Fruit fly (Drosophila melanogaster): ENCODE data around the gene Taf6.

The Taf6 gene

DNA sequence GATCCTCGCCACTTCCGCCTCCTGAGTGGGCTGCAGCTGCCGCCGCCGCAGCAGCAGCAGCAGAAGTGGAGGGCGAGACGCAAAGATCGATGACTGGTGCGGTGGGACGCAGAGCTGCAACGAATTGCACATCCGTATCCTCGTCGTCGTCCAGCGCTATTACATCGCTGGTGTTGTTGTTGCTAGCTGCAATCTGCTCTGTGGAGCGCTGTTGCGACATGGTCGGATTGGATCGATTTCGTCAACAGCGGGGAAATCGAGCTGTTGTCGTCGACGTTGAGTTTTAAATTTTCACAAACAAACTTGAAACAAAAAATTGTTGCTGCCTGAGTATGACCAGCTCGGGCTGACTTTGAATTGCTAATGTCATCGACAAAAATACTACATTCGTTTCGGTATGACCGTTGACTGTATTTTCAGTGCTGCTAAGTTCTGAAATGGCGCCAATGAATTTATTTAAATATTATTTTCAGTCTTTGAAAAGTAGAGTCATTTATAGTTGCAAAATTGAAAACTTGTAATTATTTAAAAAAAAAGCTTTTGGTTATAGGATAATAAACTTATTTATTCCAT lies 43.6 kb downstream of the Taf6 start, which contains the start of gene Rnf146:
Rnf146 (minus strand) TSS at position 369 of the 573 bp plus-strand sequence.
- TF ChIP-seq CG8159 (tag; optimal IDR thresholded peaks at IDR 0.05): no peak
- peak; percentile 37 for TF ChIP-seq D1 (tag; optimal IDR thresholded peaks at IDR 0.05)
- TF ChIP-seq gl (tag; optimal IDR thresholded peaks at IDR 0.05): peak; percentile 20
- no peak for TF ChIP-seq EcR (GFP tag; optimal IDR thresholded peaks at IDR 0.05)

DNA sequence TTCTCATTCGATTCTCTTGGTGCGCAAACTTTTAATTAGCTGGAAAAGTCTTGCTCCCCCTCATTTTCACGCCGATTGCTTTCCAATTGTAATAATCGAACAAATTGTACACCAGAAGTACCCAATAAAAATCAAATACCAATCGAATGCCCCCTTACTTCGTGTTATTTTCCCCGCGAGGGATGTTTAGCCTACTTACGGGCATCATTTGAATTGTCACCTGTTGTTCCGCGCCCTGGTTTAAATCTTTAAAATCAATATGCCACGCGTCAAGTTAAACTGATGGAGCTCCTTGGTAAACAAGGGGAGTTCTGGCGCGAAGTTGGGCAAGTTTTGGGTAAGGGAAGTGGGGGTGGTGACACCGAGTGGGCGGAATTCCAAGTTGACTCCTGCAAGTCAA lies 47.4 kb downstream of the Taf6 start:
- no peak for TF ChIP-seq Snoo (tag; optimal IDR thresholded peaks at IDR 0.05)
- TF ChIP-seq EcR (GFP tag; optimal IDR thresholded peaks at IDR 0.05): no peak
- TF ChIP-seq CG34367 (tag; optimal IDR thresholded peaks at IDR 0.05): no peak
- no peak for TF ChIP-seq CG14655 (GFP tag; optimal IDR thresholded peaks at IDR 0.05)
- no peak for TF ChIP-seq CG9948 (tag; optimal IDR thresholded peaks at IDR 0.05)
- no peak for TF ChIP-seq D1 (tag; optimal IDR thresholded peaks at IDR 0.05)
- no peak for TF ChIP-seq CG10348 (GFP tag; IDR thresholded peaks at IDR 0.05)
- no peak for TF ChIP-seq CG8159 (tag; optimal IDR thresholded peaks at IDR 0.05)
- no peak for TF ChIP-seq CG17806 (tag; optimal IDR thresholded peaks at IDR 0.05)
- no peak for TF ChIP-seq fd96Ca (GFP tag; IDR thresholded peaks at IDR 0.05)
- TF ChIP-seq Pif1B (GFP tag; optimal IDR thresholded peaks at IDR 0.05): no peak

DNA sequence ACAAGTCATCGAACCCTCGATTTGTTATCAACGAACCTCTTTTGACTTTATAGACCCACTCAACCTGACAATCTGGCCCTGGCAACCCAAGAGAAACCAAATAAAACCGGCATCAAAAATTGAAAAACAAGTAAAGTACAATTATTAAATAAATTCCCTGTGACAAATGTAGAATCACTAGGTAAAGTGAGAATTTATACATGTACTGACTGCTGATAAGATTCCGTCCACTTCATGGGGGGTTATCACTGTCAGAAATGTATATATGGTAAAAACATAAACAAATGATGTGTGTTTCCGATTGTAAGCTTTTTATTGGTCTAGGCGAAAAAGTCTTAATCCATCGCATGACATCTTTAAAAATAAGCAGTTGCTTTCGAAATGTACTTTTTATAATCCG lies 49.8 kb downstream of the Taf6 start:
- TF ChIP-seq CG13204 (GFP tag; optimal IDR thresholded peaks at IDR 0.05) (no peak), gl (tag; optimal IDR thresholded peaks at IDR 0.05) (no peak), Snoo (tag; optimal IDR thresholded peaks at IDR 0.05) (no peak), CG17806 (tag; optimal IDR thresholded peaks at IDR 0.05) (no peak), CG15710 (tag; optimal IDR thresholded peaks at IDR 0.05) (no peak), CG34367 (tag; optimal IDR thresholded peaks at IDR 0.05) (no peak), CG12605 (GFP tag; IDR thresholded peaks at IDR 0.05) (no peak), CG8159 (tag; optimal IDR thresholded peaks at IDR 0.05) (no peak), EcR (GFP tag; optimal IDR thresholded peaks at IDR 0.05) (no peak), CG32121 (GFP tag; IDR thresholded peaks at IDR 0.05) (no peak), fd96Ca (GFP tag; IDR thresholded peaks at IDR 0.05) (no peak), CG8301 (tag; optimal IDR thresholded peaks at IDR 0.05) (no peak), CG14655 (GFP tag; optimal IDR thresholded peaks at IDR 0.05) (no peak), Pif1B (GFP tag; optimal IDR thresholded peaks at IDR 0.05) (no peak), Pif1A (GFP tag; optimal IDR thresholded peaks at IDR 0.05) (no peak), Ets98B (GFP tag; IDR thresholded peaks at IDR 0.05) (no peak), D1 (tag; optimal IDR thresholded peaks at IDR 0.05) (no peak), CG9948 (tag; optimal IDR thresholded peaks at IDR 0.05) (no peak), CG4496 (GFP tag; IDR thresholded peaks at IDR 0.05) (no peak)

DNA sequence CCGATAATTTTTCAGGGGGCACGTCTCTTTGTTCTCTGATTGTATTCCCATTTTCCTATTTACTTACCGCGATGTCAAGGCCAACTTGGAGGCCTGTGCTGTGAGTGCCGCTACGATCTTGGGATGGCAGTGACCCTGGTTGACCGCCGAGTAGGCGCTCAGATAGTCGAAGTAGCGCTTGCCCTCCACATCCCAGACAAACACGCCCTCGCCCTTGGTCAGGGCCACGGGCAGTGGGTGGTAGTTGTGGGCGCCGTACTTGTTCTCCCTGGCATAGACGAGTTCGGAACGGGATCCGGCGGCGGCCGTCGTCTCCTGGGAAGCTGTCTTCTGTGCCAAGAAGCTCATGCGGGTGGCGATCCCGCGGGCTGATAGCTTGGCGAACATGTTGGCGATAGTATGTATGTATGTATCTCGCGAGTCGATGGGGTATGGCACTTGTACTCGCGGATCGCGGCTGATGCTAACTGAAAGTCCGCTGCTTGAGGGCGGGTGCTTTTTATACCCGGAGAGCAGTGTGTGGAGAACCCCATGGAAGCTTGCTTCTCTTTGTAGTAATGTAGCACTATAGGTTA lies 50.6 kb downstream of the Taf6 start, which contains the start of gene Oat:
Oat (minus strand) TSS at position 478 of the 575 bp plus-strand sequence.
- TF ChIP-seq fd96Ca (GFP tag; IDR thresholded peaks at IDR 0.05) (peak; percentile 33; the same call in 1 of the 3 replicates), CG14655 (GFP tag; optimal IDR thresholded peaks at IDR 0.05) (no peak), rn (GFP tag; IDR thresholded peaks at IDR 0.05) (no peak), D1 (tag; optimal IDR thresholded peaks at IDR 0.05) (no peak), EcR (GFP tag; optimal IDR thresholded peaks at IDR 0.05) (peak; percentile 14), CG32121 (GFP tag; IDR thresholded peaks at IDR 0.05) (no peak), CG34367 (tag; optimal IDR thresholded peaks at IDR 0.05) (no peak)

DNA sequence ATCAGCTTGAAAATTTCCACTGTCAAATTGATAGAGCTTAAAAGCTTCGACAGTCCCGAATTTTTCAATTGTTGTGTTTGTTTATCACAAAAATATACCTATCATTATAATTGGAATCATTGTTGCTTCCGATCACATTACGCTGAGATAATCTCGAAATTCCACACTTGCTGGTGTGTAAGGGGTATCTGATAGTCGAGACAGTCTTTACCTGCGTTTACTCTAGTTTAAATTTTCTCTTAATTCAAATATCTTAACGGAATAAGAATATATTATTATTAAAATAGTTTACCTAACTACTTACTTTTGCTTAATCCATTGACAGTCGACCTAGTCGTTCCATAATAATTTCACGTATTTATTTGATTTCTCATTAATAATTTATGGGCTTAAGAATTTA lies 51.2 kb downstream of the Taf6 start:
- TF ChIP-seq Snoo (tag; optimal IDR thresholded peaks at IDR 0.05): no peak
- TF ChIP-seq CG10348 (GFP tag; IDR thresholded peaks at IDR 0.05): no peak
- no peak for TF ChIP-seq D1 (tag; optimal IDR thresholded peaks at IDR 0.05)
- no peak for TF ChIP-seq CG9948 (tag; optimal IDR thresholded peaks at IDR 0.05)
- TF ChIP-seq fd96Ca (GFP tag; IDR thresholded peaks at IDR 0.05): no peak
- TF ChIP-seq rn (GFP tag; IDR thresholded peaks at IDR 0.05): no peak
- TF ChIP-seq CG14655 (GFP tag; optimal IDR thresholded peaks at IDR 0.05): no peak
- TF ChIP-seq CG8159 (tag; optimal IDR thresholded peaks at IDR 0.05): no peak
- no peak for TF ChIP-seq gl (tag; optimal IDR thresholded peaks at IDR 0.05)

DNA sequence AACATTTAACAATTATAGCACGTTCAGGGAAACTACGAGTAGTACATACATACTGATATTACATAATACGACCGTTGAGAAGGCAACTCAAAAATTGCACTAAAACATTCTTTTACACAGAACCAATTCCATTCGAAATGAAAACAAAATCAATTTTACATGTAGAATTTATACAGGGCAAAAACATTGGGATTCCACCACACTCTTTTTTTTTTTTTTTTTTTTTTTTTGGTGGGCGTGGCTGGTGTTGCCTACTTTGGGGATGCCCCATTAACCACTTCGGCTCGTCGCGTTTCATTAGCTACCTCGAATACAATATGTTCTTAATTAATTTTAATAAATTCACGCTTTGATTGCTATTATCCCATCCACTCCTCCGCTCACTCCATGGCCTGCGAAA lies 51.7 kb downstream of the Taf6 start:
- TF ChIP-seq Snoo (tag; optimal IDR thresholded peaks at IDR 0.05) (peak; percentile 74), CG10348 (GFP tag; IDR thresholded peaks at IDR 0.05) (no peak), CG17806 (tag; optimal IDR thresholded peaks at IDR 0.05) (peak; percentile 54), Pif1B (GFP tag; optimal IDR thresholded peaks at IDR 0.05) (no peak), CG32121 (GFP tag; IDR thresholded peaks at IDR 0.05) (peak; percentile 81), CG8301 (tag; optimal IDR thresholded peaks at IDR 0.05) (peak; percentile 7), CG13204 (GFP tag; optimal IDR thresholded peaks at IDR 0.05) (peak; percentile 62), fd96Ca (GFP tag; IDR thresholded peaks at IDR 0.05) (peak; percentile 74; the same call in 2 of the 3 replicates), CG9948 (tag; optimal IDR thresholded peaks at IDR 0.05) (peak; percentile 24), CG12605 (GFP tag; IDR thresholded peaks at IDR 0.05) (peak; percentile 91), CG4496 (GFP tag; IDR thresholded peaks at IDR 0.05) (peak; percentile 93), CG15710 (tag; optimal IDR thresholded peaks at IDR 0.05) (peak; percentile 67), CG8159 (tag; optimal IDR thresholded peaks at IDR 0.05) (peak; percentile 51), Pif1A (GFP tag; optimal IDR thresholded peaks at IDR 0.05) (no peak), CG14655 (GFP tag; optimal IDR thresholded peaks at IDR 0.05) (peak; percentile 47), Ets98B (GFP tag; IDR thresholded peaks at IDR 0.05) (peak; percentile 82), rn (GFP tag; IDR thresholded peaks at IDR 0.05) (peak; percentile 63; the same call in 1 of the 2 replicates), EcR (GFP tag; optimal IDR thresholded peaks at IDR 0.05) (no peak), gl (tag; optimal IDR thresholded peaks at IDR 0.05) (peak; percentile 60), D1 (tag; optimal IDR thresholded peaks at IDR 0.05) (no peak), CG34367 (tag; optimal IDR thresholded peaks at IDR 0.05) (peak; percentile 57)
